Fruit fly (Drosophila melanogaster): ENCODE measurements around the gene png.

png gene

dm6 chrX:1322214-1322613, 35.2 kb downstream of the png start, which contains the start of gene DAAM:
Gene DAAM (minus strand): TSS chrX:1322362.
- peak; percentile 39; the same call in 1 of the 3 replicates for TF ChIP-seq CG4496 (GFP tag; IDR thresholded peaks at IDR 0.05)
- TF ChIP-seq CG32121 (GFP tag; IDR thresholded peaks at IDR 0.05) = 0 out of 2 replicates have a peak, but pooled peaks have one; percentile 16
- no peak for TF ChIP-seq CG8301 (tag; optimal IDR thresholded peaks at IDR 0.05)
- peak; percentile 13 for TF ChIP-seq EcR (GFP tag; optimal IDR thresholded peaks at IDR 0.05)
- TF ChIP-seq Pif1B (GFP tag; optimal IDR thresholded peaks at IDR 0.05) = no peak

- TF ChIP-seq CG8301 (tag; optimal IDR thresholded peaks at IDR 0.05) (no peak), CG17806 (tag; optimal IDR thresholded peaks at IDR 0.05) (no peak), CG14655 (GFP tag; optimal IDR thresholded peaks at IDR 0.05) (no peak), CG34367 (tag; optimal IDR thresholded peaks at IDR 0.05) (no peak), gl (tag; optimal IDR thresholded peaks at IDR 0.05) (no peak), CG4496 (GFP tag; IDR thresholded peaks at IDR 0.05) (no peak), CG9948 (tag; optimal IDR thresholded peaks at IDR 0.05) (no peak), CG13204 (GFP tag; optimal IDR thresholded peaks at IDR 0.05) (no peak), CG10348 (GFP tag; IDR thresholded peaks at IDR 0.05) (no peak), EcR (GFP tag; optimal IDR thresholded peaks at IDR 0.05) (no peak), CG12605 (GFP tag; IDR thresholded peaks at IDR 0.05) (no peak), Snoo (tag; optimal IDR thresholded peaks at IDR 0.05) (no peak), rn (GFP tag; IDR thresholded peaks at IDR 0.05) (no peak), CG8159 (tag; optimal IDR thresholded peaks at IDR 0.05) (no peak), CG32121 (GFP tag; IDR thresholded peaks at IDR 0.05) (no peak), Ets98B (GFP tag; IDR thresholded peaks at IDR 0.05) (no peak), Pif1A (GFP tag; optimal IDR thresholded peaks at IDR 0.05) (no peak)
These were observed 35.7 kb downstream of the png start for dm6 chrX:1321664-1322063.

DNA sequence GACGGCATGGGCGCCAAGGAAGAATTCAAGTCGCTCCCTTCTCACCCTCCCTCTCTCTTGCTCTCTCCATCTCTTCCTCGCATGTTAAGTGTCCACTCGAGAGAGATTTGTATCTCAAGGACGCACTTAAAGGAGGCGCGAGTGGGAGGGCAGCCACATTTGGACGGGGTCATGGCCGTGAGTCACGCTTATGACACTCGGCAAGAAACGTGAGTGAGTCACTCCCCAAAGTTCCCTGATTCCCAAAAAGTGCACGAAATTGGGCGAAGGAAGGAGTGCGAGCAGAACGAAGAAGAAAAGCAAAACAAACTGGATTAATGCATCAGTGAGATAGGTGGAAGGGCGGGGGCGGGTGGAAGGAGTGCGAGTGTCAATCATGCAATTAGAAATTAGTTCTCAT, 36.4 kb downstream of the png start:
- peak; percentile 46 for TF ChIP-seq EcR (GFP tag; optimal IDR thresholded peaks at IDR 0.05)
- TF ChIP-seq D1 (tag; optimal IDR thresholded peaks at IDR 0.05) = no peak

DNA sequence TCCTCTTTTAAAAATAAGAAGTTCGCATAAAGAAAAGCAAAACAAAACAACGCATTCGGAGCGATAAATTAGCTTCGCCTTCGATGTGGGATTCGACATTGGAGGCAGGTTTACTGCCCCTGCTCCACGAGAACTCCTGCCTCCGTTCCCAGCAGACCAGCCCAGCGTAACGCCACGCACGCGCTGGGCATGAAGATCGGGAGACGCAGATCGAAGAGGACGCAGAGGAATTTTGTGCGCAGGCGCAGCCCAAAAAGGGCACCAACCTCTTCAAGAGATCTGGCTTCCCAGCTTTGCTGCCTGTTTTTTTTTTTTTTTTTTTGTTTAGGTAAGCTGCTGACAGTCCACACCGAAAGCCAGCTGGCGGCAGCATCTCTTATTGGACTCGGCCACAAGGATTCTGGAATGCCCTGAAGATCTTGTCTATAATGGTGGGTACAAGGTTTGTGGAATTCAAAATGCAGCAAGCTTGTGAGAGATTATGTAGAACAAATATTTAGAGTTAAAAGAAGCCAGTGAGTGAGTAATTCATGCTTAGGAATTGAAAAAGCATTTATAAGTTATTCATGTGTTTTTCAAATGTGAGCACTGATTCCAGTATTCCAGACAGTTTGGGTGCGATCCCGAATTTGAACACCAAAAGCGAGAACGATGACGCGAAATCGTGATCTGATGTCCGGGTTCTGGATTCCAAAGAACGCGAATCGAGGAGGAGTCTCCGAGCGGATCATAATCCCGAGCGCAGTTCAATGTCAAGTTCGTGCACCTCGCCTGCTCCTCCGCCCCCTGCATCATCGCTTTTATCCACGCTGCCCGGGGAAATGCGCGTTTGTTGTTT, 37.0 kb downstream of the png start:
- TF ChIP-seq Snoo (tag; optimal IDR thresholded peaks at IDR 0.05) (peak; percentile 29), CG13204 (GFP tag; optimal IDR thresholded peaks at IDR 0.05) (peak; percentile 10), CG15710 (tag; optimal IDR thresholded peaks at IDR 0.05) (no peak), EcR (GFP tag; optimal IDR thresholded peaks at IDR 0.05) (peak; percentile 84), CG17806 (tag; optimal IDR thresholded peaks at IDR 0.05) (no peak), CG8159 (tag; optimal IDR thresholded peaks at IDR 0.05) (peak; percentile 3), CG14655 (GFP tag; optimal IDR thresholded peaks at IDR 0.05) (peak; percentile 18)

DNA sequence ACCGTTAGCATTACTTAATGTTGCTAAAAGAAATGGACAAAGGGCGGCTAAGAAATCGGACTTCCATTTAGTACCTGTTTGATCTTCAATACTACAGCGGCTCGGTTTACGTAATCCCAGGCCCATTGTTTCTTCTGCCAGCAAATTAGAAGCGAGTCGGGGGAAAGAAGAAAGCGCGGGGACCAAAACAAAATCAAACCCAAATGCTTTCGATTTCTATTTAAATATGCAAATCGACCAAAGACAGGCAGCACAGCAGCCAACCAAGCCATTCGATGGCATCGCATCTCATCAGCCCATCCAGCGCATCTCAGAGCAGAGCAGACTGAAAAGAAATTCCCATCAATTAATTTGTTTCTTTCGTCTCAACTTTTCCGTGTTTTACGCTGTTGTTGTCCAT, 44.9 kb downstream of the png start:
- TF ChIP-seq CG32121 (GFP tag; IDR thresholded peaks at IDR 0.05) (no peak), CG34367 (tag; optimal IDR thresholded peaks at IDR 0.05) (no peak), rn (GFP tag; IDR thresholded peaks at IDR 0.05) (no peak), Pif1B (GFP tag; optimal IDR thresholded peaks at IDR 0.05) (no peak), CG13204 (GFP tag; optimal IDR thresholded peaks at IDR 0.05) (no peak), CG9948 (tag; optimal IDR thresholded peaks at IDR 0.05) (no peak), CG12605 (GFP tag; IDR thresholded peaks at IDR 0.05) (no peak), fd96Ca (GFP tag; IDR thresholded peaks at IDR 0.05) (no peak), D1 (tag; optimal IDR thresholded peaks at IDR 0.05) (no peak), Pif1A (GFP tag; optimal IDR thresholded peaks at IDR 0.05) (no peak), CG4496 (GFP tag; IDR thresholded peaks at IDR 0.05) (no peak), CG15710 (tag; optimal IDR thresholded peaks at IDR 0.05) (no peak), CG17806 (tag; optimal IDR thresholded peaks at IDR 0.05) (no peak), Ets98B (GFP tag; IDR thresholded peaks at IDR 0.05) (no peak), gl (tag; optimal IDR thresholded peaks at IDR 0.05) (no peak), CG10348 (GFP tag; IDR thresholded peaks at IDR 0.05) (no peak), EcR (GFP tag; optimal IDR thresholded peaks at IDR 0.05) (no peak), CG8159 (tag; optimal IDR thresholded peaks at IDR 0.05) (no peak)

- TF ChIP-seq CG8159 (tag; optimal IDR thresholded peaks at IDR 0.05) (no peak), fd96Ca (GFP tag; IDR thresholded peaks at IDR 0.05) (no peak), CG4496 (GFP tag; IDR thresholded peaks at IDR 0.05) (no peak), Snoo (tag; optimal IDR thresholded peaks at IDR 0.05) (no peak), CG17806 (tag; optimal IDR thresholded peaks at IDR 0.05) (no peak), CG32121 (GFP tag; IDR thresholded peaks at IDR 0.05) (no peak), CG9948 (tag; optimal IDR thresholded peaks at IDR 0.05) (no peak), CG10348 (GFP tag; IDR thresholded peaks at IDR 0.05) (no peak), CG14655 (GFP tag; optimal IDR thresholded peaks at IDR 0.05) (no peak), gl (tag; optimal IDR thresholded peaks at IDR 0.05) (no peak), Ets98B (GFP tag; IDR thresholded peaks at IDR 0.05) (no peak), CG34367 (tag; optimal IDR thresholded peaks at IDR 0.05) (no peak), D1 (tag; optimal IDR thresholded peaks at IDR 0.05) (no peak), rn (GFP tag; IDR thresholded peaks at IDR 0.05) (no peak), EcR (GFP tag; optimal IDR thresholded peaks at IDR 0.05) (no peak), CG13204 (GFP tag; optimal IDR thresholded peaks at IDR 0.05) (no peak), CG8301 (tag; optimal IDR thresholded peaks at IDR 0.05) (no peak), Pif1A (GFP tag; optimal IDR thresholded peaks at IDR 0.05) (no peak), Pif1B (GFP tag; optimal IDR thresholded peaks at IDR 0.05) (no peak), CG12605 (GFP tag; IDR thresholded peaks at IDR 0.05) (no peak)
These were observed 46.2 kb downstream of the png start for dm6 chrX:1311218-1311617.
